Worm (Caenorhabditis elegans): Measurements from ENCODE around the gene msp-3.

- no peak for TF ChIP-seq R02D3.7 (tag; optimal IDR thresholded peaks at IDR 0.05)
- TF ChIP-seq elt-1 (tag; optimal IDR thresholded peaks at IDR 0.05) = no peak
- TF ChIP-seq unc-39 (tag; optimal IDR thresholded peaks at IDR 0.05) = no peak
- no peak for TF ChIP-seq ZK546.5 (tag; optimal IDR thresholded peaks at IDR 0.05)
- TF ChIP-seq egl-27 (tag; optimal IDR thresholded peaks at IDR 0.05) = no peak
- TF ChIP-seq ztf-4 (tag; optimal IDR thresholded peaks at IDR 0.05) = no peak
- no peak for TF ChIP-seq fkh-10 (GFP tag; optimal IDR thresholded peaks at IDR 0.05)
- TF ChIP-seq snpc-4 (tag; optimal IDR thresholded peaks at IDR 0.05) = no peak
Observed at ce11 chrII:4797071-4797470, 11.0 kb upstream of the msp-3 start, which contains the start of gene C33F10.14.

Measured in whole organism, L3 larva.